Fruit fly (Drosophila melanogaster): Measurements from ENCODE around the gene CG3437.
A peak's percentile ranks its signal among the peaks of the same experiment; 100 is the strongest.

Gene CG3437

dm6 chr3L:9460775-9461491 lies 3.5 kb upstream of the CG3437 start, which contains the start of the genes CG3434 and CG44838 (continued):
- TF ChIP-seq jigr1 (GFP tag; IDR thresholded peaks at IDR 0.05) (peak; percentile 38; the same call in 1 of the 3 replicates), Nf-YC (tag; optimal IDR thresholded peaks at IDR 0.05) (peak; percentile 85), repo (GFP tag; optimal IDR thresholded peaks at IDR 0.05) (no peak), CG9817 (tag; optimal IDR thresholded peaks at IDR 0.05) (peak; percentile 74), eve (GFP tag; optimal IDR thresholded peaks at IDR 0.05) (no peak), CG10366 (GFP tag; IDR thresholded peaks at IDR 0.05) (peak; percentile 80), stwl (tag; optimal IDR thresholded peaks at IDR 0.05) (peak; percentile 75), Gsc (GFP tag; IDR thresholded peaks at IDR 0.05) (no peak; the same call in 1 of the 2 replicates), Pdp1 (GFP tag; optimal IDR thresholded peaks at IDR 0.05) (peak; percentile 57 to 65), NC2β (GFP tag; optimal IDR thresholded peaks at IDR 0.05) (peak; percentile 73), ranshi (GFP tag; IDR thresholded peaks at IDR 0.05) (peak; percentile 64), slp2 (GFP tag; optimal IDR thresholded peaks at IDR 0.05) (no peak), CG31388 (GFP tag; optimal IDR thresholded peaks at IDR 0.05) (peak; percentile 32), Ptx1 (GFP tag; IDR thresholded peaks at IDR 0.05) (peak; percentile 80), bab2 (GFP tag; optimal IDR thresholded peaks at IDR 0.05) (peak; percentile 76), oc (tag; optimal IDR thresholded peaks at IDR 0.05) (peak; percentile 49), CHES-1-like (GFP tag; optimal IDR thresholded peaks at IDR 0.05) (peak; percentile 75), CG11560 (tag; IDR thresholded peaks at IDR 0.05) (no peak; the same call in 2 of the 3 replicates), pzg (GFP tag; optimal IDR thresholded peaks at IDR 0.05) (peak; percentile 48), CG1024 (GFP tag; IDR thresholded peaks at IDR 0.05) (0 out of 2 replicates have a peak, but pooled peaks have one; percentile 38), ttk (GFP tag; IDR thresholded peaks at IDR 0.05) (peak; percentile 70), stc (GFP tag; IDR thresholded peaks at IDR 0.05) (peak; percentile 78), CG10431 (GFP tag; optimal IDR thresholded peaks at IDR 0.05) (peak; percentile 3), CG17359 (tag; optimal IDR thresholded peaks at IDR 0.05) (peak; percentile 79), salm (tag; optimal IDR thresholded peaks at IDR 0.05) (peak; percentile 37), ato (GFP tag; IDR thresholded peaks at IDR 0.05; ENCODE audit: partially characterized antibody) (no peak), exex (tag; optimal IDR thresholded peaks at IDR 0.05) (peak; percentile 45), CG2129 (GFP tag; IDR thresholded peaks at IDR 0.05; ENCODE audit: partially characterized antibody) (no peak), CG10654 (GFP tag; optimal IDR thresholded peaks at IDR 0.05) (peak; percentile 77), psq (GFP tag; optimal IDR thresholded peaks at IDR 0.05) (peak; percentile 77), CG17568 (GFP tag; optimal IDR thresholded peaks at IDR 0.05) (peak; percentile 64), CG1832 (GFP tag; optimal IDR thresholded peaks at IDR 0.05) (peak; percentile 18), CG11456 (GFP tag; IDR thresholded peaks at IDR 0.05) (peak; percentile 79), CG1647 (GFP tag; optimal IDR thresholded peaks at IDR 0.05) (peak; percentile 67), nerfin-2 (GFP tag; IDR thresholded peaks at IDR 0.05; ENCODE audit: partially characterized antibody) (no peak), gsb-n (tag; optimal IDR thresholded peaks at IDR 0.05) (peak; percentile 36), CG18764 (GFP tag; optimal IDR thresholded peaks at IDR 0.05) (peak; percentile 74), CG30431 (GFP tag; optimal IDR thresholded peaks at IDR 0.05) (peak; percentile 41), CG3726 (GFP tag; IDR thresholded peaks at IDR 0.05) (no peak), org-1 (GFP tag; optimal IDR thresholded peaks at IDR 0.05) (no peak), CG4820 (GFP tag; optimal IDR thresholded peaks at IDR 0.05) (peak; percentile 74), Oli (tag; optimal IDR thresholded peaks at IDR 0.05) (peak; percentile 73), CG11247 (GFP tag; IDR thresholded peaks at IDR 0.05) (peak; percentile 62; the same call in 1 of the 2 replicates), CG10321 (GFP tag; IDR thresholded peaks at IDR 0.05) (no peak), CG4360 (GFP tag; IDR thresholded peaks at IDR 0.05) (0 out of 2 replicates have a peak, but pooled peaks have one; percentile 34), ATbp (GFP tag; optimal IDR thresholded peaks at IDR 0.05) (peak; percentile 55), CG10267 (tag; optimal IDR thresholded peaks at IDR 0.05) (peak; percentile 82), CG6175 (GFP tag; IDR thresholded peaks at IDR 0.05) (peak; percentile 44; the same call in 1 of the 3 replicates), crol (GFP tag; IDR thresholded peaks at IDR 0.05) (no peak)
